Worm (Caenorhabditis elegans) whole organism, L3 larva: ENCODE measurements around the gene mdt-30.

ENCODE experiments used
- R02D3.7 ChIP-seq: fragments of 150-350 bp; optimal IDR thresholded peaks from 2 replicates; lab custom pipeline; 2014; ENCODE audit warnings: missing biosample characterization, missing genetic modification characterization
- ama-1 ChIP-seq: fragments of 150-350 bp; optimal IDR thresholded peaks from 2 replicates; lab custom pipeline; 2018
- ceh-16 ChIP-seq: sonication (generic microtip); optimal IDR thresholded peaks from 2 replicates; lab custom pipeline; 2017; ENCODE audit warnings: missing biosample characterization, missing genetic modification characterization
- ceh-28 ChIP-seq: fragments of 150-350 bp; optimal IDR thresholded peaks from 2 replicates; lab custom pipeline; 2014; ENCODE audit warnings: missing biosample characterization, missing genetic modification reagents, missing genetic modification characterization
- ceh-82 ChIP-seq: fragments of 150-350 bp; optimal IDR thresholded peaks from 2 replicates; lab custom pipeline; 2014; ENCODE audit warnings: missing biosample characterization, missing genetic modification characterization
- ceh-9 ChIP-seq: sonication (generic microtip); optimal IDR thresholded peaks from 2 replicates; lab custom pipeline; 2018; ENCODE audit warnings: missing biosample characterization, missing genetic modification characterization
- daf-12 ChIP-seq: fragments of 150-350 bp; optimal IDR thresholded peaks from 2 replicates; lab custom pipeline; 2014; ENCODE audit warnings: missing biosample characterization, missing genetic modification reagents, missing genetic modification characterization
- egl-5 ChIP-seq: fragments of 150-350 bp; optimal IDR thresholded peaks from 2 replicates; lab custom pipeline; 2017; ENCODE audit warnings: missing biosample characterization, missing genetic modification reagents, missing genetic modification characterization, inconsistent platforms
- elt-1 ChIP-seq: fragments of 150-350 bp; optimal IDR thresholded peaks from 2 replicates; lab custom pipeline; 2014; ENCODE audit warnings: missing biosample characterization, missing genetic modification characterization
- elt-2 ChIP-seq: sonication (generic microtip); optimal IDR thresholded peaks from 2 replicates; lab custom pipeline; 2016; ENCODE audit warnings: missing genetic modification reagents, mild to moderate bottlenecking, missing genetic modification characterization, missing compliant biosample characterization
- eor-1 ChIP-seq, 2 experiments: fragments of 150-350 bp; optimal IDR thresholded peaks; 2 replicates each; lab custom pipeline; 2014 to 2018; ENCODE audit warnings: missing biosample characterization in 2 of 2, missing genetic modification characterization in 2 of 2
- fkh-10 ChIP-seq: sonication (generic microtip); optimal IDR thresholded peaks from 2 replicates; lab custom pipeline; 2017; ENCODE audit warnings: missing biosample characterization, missing genetic modification reagents, missing genetic modification characterization
- fkh-2 ChIP-seq: fragments of 150-350 bp; optimal IDR thresholded peaks from 2 replicates; lab custom pipeline; 2014; ENCODE audit warnings: missing biosample characterization, missing genetic modification reagents, missing genetic modification characterization
- hmg-11 ChIP-seq: sonication (generic microtip); optimal IDR thresholded peaks from 2 replicates; lab custom pipeline; 2016; ENCODE audit warnings: missing genetic modification characterization, missing compliant biosample characterization
- jun-1 ChIP-seq: fragments of 150-350 bp; optimal IDR thresholded peaks from 2 replicates; lab custom pipeline; 2014; ENCODE audit warnings: missing biosample characterization, missing genetic modification reagents, missing genetic modification characterization
- lin-15B ChIP-seq: fragments of 150-350 bp; optimal IDR thresholded peaks from 2 replicates; lab custom pipeline; 2014; ENCODE audit warnings: missing biosample characterization, missing genetic modification characterization
- lin-39 ChIP-seq: fragments of 150-350 bp; optimal IDR thresholded peaks from 2 replicates; lab custom pipeline; 2018; ENCODE audit warnings: missing biosample characterization, missing genetic modification reagents, missing genetic modification characterization
- lsy-12 ChIP-seq: sonication (generic microtip); optimal IDR thresholded peaks from 2 replicates; lab custom pipeline; 2016; ENCODE audit warnings: mild to moderate bottlenecking, missing genetic modification characterization, missing compliant biosample characterization
- mdl-1 ChIP-seq: fragments of 150-350 bp; optimal IDR thresholded peaks from 2 replicates; lab custom pipeline; 2014; ENCODE audit warnings: missing biosample characterization, missing genetic modification characterization
- mml-1 ChIP-seq: fragments of 150-350 bp; sonication (generic microtip); optimal IDR thresholded peaks from 3 replicates; lab custom pipeline; 2014; ENCODE audit warnings: missing biosample characterization, missing genetic modification characterization
- nfya-1 ChIP-seq: sonication (generic microtip); optimal IDR thresholded peaks from 2 replicates; lab custom pipeline; 2017; ENCODE audit warnings: missing genetic modification characterization, mild to moderate bottlenecking, missing compliant biosample characterization, antibody characterized with exemption, moderate library complexity; ENCODE audit not compliant: insufficient read depth
- nhr-11 ChIP-seq: fragments of 150-350 bp; optimal IDR thresholded peaks from 2 replicates; lab custom pipeline; 2014; ENCODE audit warnings: missing biosample characterization, missing genetic modification characterization
- nhr-23 ChIP-seq: fragments of 150-350 bp; optimal IDR thresholded peaks from 2 replicates; lab custom pipeline; 2014; ENCODE audit warnings: missing biosample characterization, missing genetic modification reagents, missing genetic modification characterization
- nhr-237 ChIP-seq: fragments of 150-350 bp; optimal IDR thresholded peaks from 2 replicates; lab custom pipeline; 2014; ENCODE audit warnings: missing biosample characterization, missing genetic modification characterization
- nhr-25 ChIP-seq: sonication (generic microtip); optimal IDR thresholded peaks from 2 replicates; lab custom pipeline; 2017; ENCODE audit warnings: missing biosample characterization, missing genetic modification characterization
- nhr-43 ChIP-seq: sonication (generic microtip); optimal IDR thresholded peaks from 2 replicates; lab custom pipeline; 2016; ENCODE audit warnings: mild to moderate bottlenecking, missing genetic modification characterization, missing compliant biosample characterization; ENCODE audit not compliant: poor library complexity, severe bottlenecking
- nhr-67 ChIP-seq: fragments of 150-350 bp; optimal IDR thresholded peaks from 2 replicates; lab custom pipeline; 2014; ENCODE audit warnings: missing biosample characterization, missing genetic modification characterization
- nhr-76 ChIP-seq: fragments of 150-350 bp; sonication (generic microtip); optimal IDR thresholded peaks from 5 replicates; lab custom pipeline; 2014; ENCODE audit warnings: missing biosample characterization, missing genetic modification characterization
- pha-4 ChIP-seq: fragments of 150-350 bp; optimal IDR thresholded peaks from 2 replicates; lab custom pipeline; 2014; ENCODE audit warnings: missing biosample characterization, missing genetic modification reagents, missing genetic modification characterization
- pqm-1 ChIP-seq: fragments of 150-350 bp; optimal IDR thresholded peaks from 2 replicates; lab custom pipeline; 2017; ENCODE audit warnings: missing biosample characterization, missing genetic modification characterization, inconsistent platforms
- sea-2 ChIP-seq: fragments of 150-350 bp; sonication (generic microtip); optimal IDR thresholded peaks from 4 replicates; lab custom pipeline; 2014; ENCODE audit warnings: missing biosample characterization, missing genetic modification reagents, missing genetic modification characterization
- skn-1 ChIP-seq: fragments of 150-350 bp; optimal IDR thresholded peaks from 2 replicates; lab custom pipeline; 2014; ENCODE audit warnings: missing biosample characterization, missing genetic modification characterization
- snpc-4 ChIP-seq: fragments of 150-350 bp; optimal IDR thresholded peaks from 2 replicates; lab custom pipeline; 2014; ENCODE audit warnings: missing biosample characterization, missing genetic modification characterization
- tbx-2 ChIP-seq: sonication (generic microtip); optimal IDR thresholded peaks from 2 replicates; lab custom pipeline; 2016; ENCODE audit warnings: mild to moderate bottlenecking, missing genetic modification characterization, missing compliant biosample characterization
- unc-62 ChIP-seq: fragments of 150-350 bp; sonication (generic microtip); optimal IDR thresholded peaks from 4 replicates; lab custom pipeline; 2014; ENCODE audit warnings: missing biosample characterization, missing genetic modification reagents, missing genetic modification characterization
- ztf-11 ChIP-seq: fragments of 150-350 bp; optimal IDR thresholded peaks from 2 replicates; lab custom pipeline; 2014; ENCODE audit warnings: missing biosample characterization, missing genetic modification characterization
- ztf-4 ChIP-seq: fragments of 150-350 bp; optimal IDR thresholded peaks from 2 replicates; lab custom pipeline; 2014; ENCODE audit warnings: missing biosample characterization, missing genetic modification characterization

mdt-30 gene

ce11 chrIII:8033534-8033933 is 5.7 kb upstream of the mdt-30 start, which contains the start of gene F44B9.10:
TSS of gene F44B9.10 (minus strand) at chrIII:8033634.
- TF ChIP-seq fkh-2 (tag; lab: Kevin White, UChicago): no peak
- TF ChIP-seq ztf-11: no peak
- TF ChIP-seq ama-1 (lab: Kevin White, UChicago): no peak
- no peak for TF ChIP-seq hmg-11
- no peak for TF ChIP-seq nhr-43 (tag; lab: Kevin White, UChicago)
- TF ChIP-seq nhr-11 (tag; lab: Kevin White, UChicago): no peak
- no peak for TF ChIP-seq nhr-76
- TF ChIP-seq daf-12 (tag; lab: Kevin White, UChicago): no peak
- no peak for TF ChIP-seq nfya-1 (tag; lab: Kevin White, UChicago)
- TF ChIP-seq nhr-25 (tag; lab: Kevin White, UChicago): no peak
- no peak for TF ChIP-seq ceh-9
- no peak for TF ChIP-seq fkh-10 (GFP tag; lab: Kevin White, UChicago)

- TF ChIP-seq egl-5 (no peak), mml-1 (tag; lab: Kevin White, UChicago) (no peak), nhr-237 (tag; lab: Kevin White, UChicago) (no peak), ceh-82 (tag; lab: Kevin White, UChicago) (no peak), elt-2 (no peak)
These were observed 3.1 kb upstream of the mdt-30 start, which contains the start of gene F44B9.9 for ce11 chrIII:8030963-8031362. TSS of gene F44B9.9 (minus strand) at chrIII:8031063.

DNA sequence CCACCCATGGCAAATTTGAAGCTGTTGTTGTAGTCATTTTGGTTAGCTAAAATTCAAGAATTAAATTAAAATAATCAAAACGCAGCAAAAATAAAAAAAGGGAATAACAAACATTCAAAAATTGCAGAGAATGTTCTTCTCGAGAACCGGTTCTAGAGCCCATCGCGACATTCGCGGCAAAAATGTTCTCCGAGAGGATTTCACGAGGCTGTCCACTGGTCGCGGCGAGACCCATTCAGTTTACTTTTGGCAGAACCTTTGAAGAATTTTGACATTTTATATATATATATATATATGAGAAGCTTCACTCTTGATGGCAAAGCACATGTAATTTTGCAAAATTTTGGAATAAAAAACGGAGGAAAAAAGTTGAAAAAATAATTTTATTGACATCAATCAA is 1.6 kb upstream of the mdt-30 start, which contains the start of gene F44B9.8:
Gene F44B9.8 (minus strand): TSS at position 163 of the 400 bp plus-strand sequence.
- TF ChIP-seq unc-62 (GFP tag; lab: Kevin White, UChicago) (no peak), nhr-23 (tag; lab: Kevin White, UChicago) (peak; percentile 82), ama-1 (lab: Kevin White, UChicago) (peak; percentile 22), lsy-12 (tag; lab: Kevin White, UChicago) (peak; percentile 21), nhr-43 (tag; lab: Kevin White, UChicago) (peak; percentile 62), mml-1 (tag; lab: Kevin White, UChicago) (no peak), R02D3.7 (tag; lab: Kevin White, UChicago) (peak; percentile 17), elt-2 (peak; percentile 23), ceh-82 (tag; lab: Kevin White, UChicago) (no peak), elt-1 (tag; lab: Kevin White, UChicago) (no peak), eor-1 (tag; optimal IDR thresholded peaks at IDR 0.05; lab: Kevin White, UChicago) (no peak), pha-4 (tag; lab: Kevin White, UChicago) (peak; percentile 92), snpc-4 (tag; lab: Kevin White, UChicago) (peak; percentile 55), nhr-25 (tag; lab: Kevin White, UChicago) (peak; percentile 73), ztf-4 (tag; lab: Kevin White, UChicago) (no peak), nhr-76 (no peak), nhr-67 (tag; lab: Kevin White, UChicago) (no peak), ceh-9 (no peak), lin-39 (peak; percentile 37), nfya-1 (tag; lab: Kevin White, UChicago) (peak; percentile 79), lin-15B (tag; lab: Kevin White, UChicago) (peak; percentile 87), hmg-11 (peak; percentile 32), mdl-1 (tag; lab: Kevin White, UChicago) (no peak)

DNA sequence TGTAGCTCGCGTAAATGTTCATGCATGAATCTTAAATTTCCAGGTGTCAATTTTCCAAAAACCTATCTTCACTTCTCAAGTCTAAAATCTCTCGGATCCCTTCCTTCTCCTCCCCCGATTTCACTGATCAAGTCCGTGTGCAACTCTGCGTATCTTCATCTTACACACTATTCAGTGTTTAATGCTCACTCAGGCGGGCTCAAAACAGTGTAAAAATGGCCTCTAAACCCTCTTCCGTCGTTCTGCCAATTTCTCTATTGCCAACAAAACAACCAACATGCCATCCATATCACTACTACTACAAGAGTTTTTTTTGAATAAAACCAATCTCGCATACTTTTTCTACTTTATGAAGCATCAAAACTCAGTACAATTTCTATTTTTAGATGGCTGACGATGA is 5.8 kb downstream of the mdt-30 start, which contains the start of gene F44B9.2:
Gene F44B9.2 (plus strand): TSS at position 387 of the 400 bp plus-strand sequence.
- TF ChIP-seq daf-12 (tag; lab: Kevin White, UChicago) (no peak), nhr-67 (tag; lab: Kevin White, UChicago) (no peak), nhr-11 (tag; lab: Kevin White, UChicago) (no peak), pqm-1 (tag; lab: Kevin White, UChicago) (no peak), fkh-2 (tag; lab: Kevin White, UChicago) (no peak)

DNA sequence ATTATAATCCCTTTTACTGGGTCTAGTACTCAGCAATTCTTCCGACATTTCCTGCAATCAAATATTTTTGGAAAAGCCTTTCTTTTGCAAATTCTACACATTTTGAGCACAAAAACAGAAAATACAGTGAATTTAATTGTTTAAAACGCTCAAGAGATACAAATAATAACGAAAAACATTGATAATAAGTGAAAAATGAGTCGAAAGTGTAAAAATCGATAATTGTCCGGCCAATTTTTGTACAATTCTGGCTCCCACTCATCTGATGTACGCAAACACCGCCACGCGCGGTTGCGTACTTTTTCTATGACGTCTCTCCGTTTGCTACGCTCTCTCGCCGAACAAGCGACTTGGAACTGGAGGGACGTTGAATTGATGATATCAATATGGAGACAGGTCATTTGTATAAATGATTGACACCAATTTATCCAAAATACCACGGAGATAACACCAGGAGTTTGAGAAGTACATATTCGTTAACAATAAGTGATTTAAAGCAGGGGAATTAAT is 7.0 kb downstream of the mdt-30 start, which contains the start of gene lin-36:
Gene lin-36 (minus strand): TSS at position 51 of the 510 bp plus-strand sequence.
- TF ChIP-seq pqm-1 (tag; lab: Kevin White, UChicago) (peak; percentile 7), R02D3.7 (tag; lab: Kevin White, UChicago) (peak; percentile 63), ceh-9 (no peak), egl-5 (no peak), jun-1 (tag; lab: Kevin White, UChicago) (peak; percentile 45), sea-2 (GFP tag; lab: Kevin White, UChicago) (peak; percentile 74), ceh-28 (tag; lab: Kevin White, UChicago) (peak; percentile 92), nhr-76 (no peak), tbx-2 (peak; percentile 52), lsy-12 (tag; lab: Kevin White, UChicago) (peak; percentile 64), pha-4 (tag; lab: Kevin White, UChicago) (peak; percentile 84), lin-15B (tag; lab: Kevin White, UChicago) (peak; percentile 85), snpc-4 (tag; lab: Kevin White, UChicago) (peak; percentile 64), lin-39 (peak; percentile 82), nhr-25 (tag; lab: Kevin White, UChicago) (peak; percentile 90), nhr-43 (tag; lab: Kevin White, UChicago) (peak; percentile 58), nhr-11 (tag; lab: Kevin White, UChicago) (no peak), nhr-23 (tag; lab: Kevin White, UChicago) (peak; percentile 89), elt-2 (peak; percentile 46), nfya-1 (tag; lab: Kevin White, UChicago) (peak; percentile 86), hmg-11 (peak; percentile 86), skn-1 (tag; lab: Kevin White, UChicago) (peak; percentile 34), ceh-16 (tag; lab: Kevin White, UChicago) (no peak)
